Fruit fly (Drosophila melanogaster) whole organism, embryonic: ENCODE measurements around the gene dock.

Source experiments
- Atf3 ChIP-seq: fragments of 200-800 bp; sonication (Bioruptor generic); optimal IDR thresholded peaks from 3 replicates; lab custom pipeline; 2016; ENCODE audit warnings: missing biosample characterization, missing genetic modification characterization
- CG1024 ChIP-seq: fragments of 200-800 bp; sonication (Bioruptor generic); IDR thresholded peaks from 2 replicates; pipeline ENCODE4 v1.3.6; 2022; ENCODE audit warnings: missing biosample characterization, missing genetic modification characterization
- CG10366 ChIP-seq: fragments of 200-800 bp; sonication (Bioruptor generic); IDR thresholded peaks from 2 replicates; pipeline ENCODE4 v1.3.6; 2022; ENCODE audit warnings: missing biosample characterization, missing genetic modification characterization
- CG11398 ChIP-seq: fragments of 200-800 bp; sonication (Bioruptor generic); optimal IDR thresholded peaks from 2 replicates; lab custom pipeline; 2016; ENCODE audit warnings: missing biosample characterization, missing genetic modification characterization
- CG12769 ChIP-seq: fragments of 200-800 bp; sonication (Bioruptor generic); optimal IDR thresholded peaks from 2 replicates; lab custom pipeline; 2019; ENCODE audit warnings: missing biosample characterization, mild to moderate bottlenecking, missing genetic modification characterization, moderate library complexity
- CG13123 ChIP-seq: fragments of 200-800 bp; sonication (Bioruptor generic); optimal IDR thresholded peaks from 2 replicates; lab custom pipeline; 2016; ENCODE audit warnings: missing biosample characterization, missing genetic modification characterization
- CG13775 ChIP-seq: fragments of 200-800 bp; sonication (Bioruptor generic); optimal IDR thresholded peaks from 3 replicates; lab custom pipeline; 2017; ENCODE audit warnings: missing biosample characterization, mild to moderate bottlenecking, missing genetic modification characterization
- CG14014 ChIP-seq: fragments of 200-800 bp; sonication (Bioruptor generic); IDR thresholded peaks from 2 replicates; pipeline ENCODE4 v1.3.6; 2022; ENCODE audit warnings: missing biosample characterization, missing genetic modification characterization
- CG14710 ChIP-seq: fragments of 200-800 bp; sonication (Bioruptor generic); optimal IDR thresholded peaks from 3 replicates; lab custom pipeline; 2019; ENCODE audit warnings: missing biosample characterization, mild to moderate bottlenecking, missing genetic modification characterization, moderate library complexity
- CG16813 ChIP-seq: fragments of 200-800 bp; sonication (Bioruptor generic); IDR thresholded peaks from 3 replicates; pipeline ENCODE4 v1.3.6; 2022; ENCODE audit warnings: missing biosample characterization, missing genetic modification characterization; ENCODE audit not compliant: partially characterized antibody
- CG17328 ChIP-seq: fragments of 200-800 bp; sonication (Bioruptor generic); IDR thresholded peaks from 2 replicates; pipeline ENCODE4 v1.3.6; 2022; ENCODE audit warnings: missing biosample characterization, missing genetic modification characterization
- CG1792 ChIP-seq: fragments of 200-800 bp; sonication (Bioruptor generic); optimal IDR thresholded peaks from 2 replicates; lab custom pipeline; 2016; ENCODE audit warnings: missing biosample characterization, missing genetic modification characterization
- CG1832 ChIP-seq: fragments of 200-800 bp; sonication (Bioruptor generic); optimal IDR thresholded peaks from 2 replicates; lab custom pipeline; 2017; ENCODE audit warnings: missing biosample characterization, mild to moderate bottlenecking, missing genetic modification characterization, inconsistent platforms
- CG2116 ChIP-seq: fragments of 200-800 bp; sonication (Bioruptor generic); optimal IDR thresholded peaks from 3 replicates; lab custom pipeline; 2018; ENCODE audit warnings: missing biosample characterization, mild to moderate bottlenecking, missing genetic modification characterization
- CG32767 ChIP-seq: fragments of 200-800 bp; sonication (Bioruptor generic); IDR thresholded peaks from 2 replicates; pipeline ENCODE4 v1.3.6; 2022; ENCODE audit warnings: missing biosample characterization, missing genetic modification characterization
- CG33213 ChIP-seq: fragments of 200-800 bp; sonication (Bioruptor generic); optimal IDR thresholded peaks from 3 replicates; lab custom pipeline; 2016; ENCODE audit warnings: missing biosample characterization, missing genetic modification characterization
- CG34376 ChIP-seq: fragments of 200-800 bp; sonication (Bioruptor generic); optimal IDR thresholded peaks from 2 replicates; lab custom pipeline; 2018; ENCODE audit warnings: missing biosample characterization, mild to moderate bottlenecking, missing genetic modification characterization
- CG3838 ChIP-seq: fragments of 200-800 bp; sonication (Bioruptor generic); optimal IDR thresholded peaks from 3 replicates; lab custom pipeline; 2016; ENCODE audit warnings: missing biosample characterization, missing genetic modification characterization
- CG6813 ChIP-seq: fragments of 200-800 bp; sonication (Bioruptor generic); optimal IDR thresholded peaks from 2 replicates; lab custom pipeline; 2017; ENCODE audit warnings: missing biosample characterization, missing genetic modification characterization, mild to moderate bottlenecking, moderate library complexity, missing genetic modification reagents
- CG7271 ChIP-seq: fragments of 200-800 bp; sonication (Bioruptor generic); optimal IDR thresholded peaks from 2 replicates; lab custom pipeline; 2018; ENCODE audit warnings: missing biosample characterization, mild to moderate bottlenecking, missing genetic modification characterization, moderate library complexity
- CG8281 ChIP-seq: fragments of 200-800 bp; sonication (Bioruptor generic); optimal IDR thresholded peaks from 2 replicates; lab custom pipeline; 2018; ENCODE audit warnings: missing biosample characterization, mild to moderate bottlenecking, missing genetic modification characterization, moderate library complexity
- CG8944 ChIP-seq: fragments of 200-800 bp; sonication (Bioruptor generic); optimal IDR thresholded peaks from 3 replicates; lab custom pipeline; 2016; ENCODE audit warnings: missing biosample characterization, missing genetic modification characterization
- CG9797 ChIP-seq: fragments of 200-800 bp; sonication (Bioruptor generic); optimal IDR thresholded peaks from 3 replicates; lab custom pipeline; 2018; ENCODE audit warnings: missing biosample characterization, mild to moderate bottlenecking, missing genetic modification characterization
- CG9817 ChIP-seq: fragments of 200-800 bp; sonication (Bioruptor generic); optimal IDR thresholded peaks from 2 replicates; lab custom pipeline; 2018; ENCODE audit warnings: missing biosample characterization, mild to moderate bottlenecking, missing genetic modification characterization, moderate library complexity
- CHES-1-like ChIP-seq: fragments of 200-800 bp; sonication (Bioruptor generic); optimal IDR thresholded peaks from 2 replicates; lab custom pipeline; 2016; ENCODE audit warnings: missing biosample characterization, missing genetic modification characterization
- Camta ChIP-seq: fragments of 200-800 bp; sonication (Bioruptor generic); optimal IDR thresholded peaks from 2 replicates; lab custom pipeline; 2016; ENCODE audit warnings: missing biosample characterization, missing genetic modification characterization
- Dad ChIP-seq: fragments of 200-800 bp; sonication (Bioruptor generic); optimal IDR thresholded peaks from 3 replicates; lab custom pipeline; 2016; ENCODE audit warnings: missing biosample characterization, missing genetic modification characterization
- Dek ChIP-seq: fragments of 200-800 bp; sonication (Bioruptor generic); optimal IDR thresholded peaks from 3 replicates; lab custom pipeline; 2019; ENCODE audit warnings: missing biosample characterization, mild to moderate bottlenecking, missing genetic modification characterization, moderate library complexity
- Dip3 ChIP-seq: fragments of 200-800 bp; sonication (Bioruptor generic); optimal IDR thresholded peaks from 3 replicates; lab custom pipeline; 2016; ENCODE audit warnings: missing biosample characterization, missing genetic modification characterization
- Dll ChIP-seq: fragments of 200-800 bp; sonication (Bioruptor generic); IDR thresholded peaks from 4 replicates; pipeline ENCODE4 v1.3.6; 2022; ENCODE audit warnings: missing biosample characterization, missing genetic modification characterization; ENCODE audit not compliant: partially characterized antibody
- Doc2 ChIP-seq: fragments of 200-800 bp; sonication (Bioruptor generic); IDR thresholded peaks from 2 replicates; pipeline ENCODE4 v1.3.6; 2022; ENCODE audit warnings: missing biosample characterization, missing genetic modification characterization
- E2f2 ChIP-seq: fragments of 200-800 bp; sonication (Bioruptor generic); IDR thresholded peaks from 2 replicates; pipeline ENCODE4 v1.3.6; 2022; ENCODE audit warnings: missing biosample characterization, missing genetic modification characterization
- HmgD ChIP-seq: fragments of 200-800 bp; sonication (Bioruptor generic); optimal IDR thresholded peaks from 3 replicates; lab custom pipeline; 2016; ENCODE audit warnings: missing biosample characterization, missing genetic modification characterization
- PHDP ChIP-seq: fragments of 200-800 bp; sonication (Bioruptor generic); optimal IDR thresholded peaks from 3 replicates; lab custom pipeline; 2018; ENCODE audit warnings: missing biosample characterization, mild to moderate bottlenecking, missing genetic modification characterization, moderate library complexity
- Stat92E ChIP-seq, 3 experiments: fragments of >200 bp in 2 of 3; fragments of 200-800 bp in 1 of 3; sonication (Bioruptor generic) in 1 of 3; optimal IDR thresholded peaks; 2 replicates each; lab custom pipeline; 2017 to 2019; ENCODE audit warnings: missing biosample characterization in 3 of 3, missing genetic modification characterization in 3 of 3, mild to moderate bottlenecking in 1 of 3, moderate library complexity in 1 of 3
- ara ChIP-seq: fragments of 200-800 bp; sonication (Bioruptor generic); IDR thresholded peaks from 2 replicates; pipeline ENCODE4 v1.3.6; 2022; ENCODE audit warnings: missing biosample characterization, missing genetic modification characterization
- bab2 ChIP-seq: fragments of 200-800 bp; sonication (Bioruptor generic); optimal IDR thresholded peaks from 2 replicates; lab custom pipeline; 2016; ENCODE audit warnings: missing biosample characterization, missing genetic modification characterization
- bowl ChIP-seq: fragments of 200-800 bp; sonication (Bioruptor generic); IDR thresholded peaks from 2 replicates; pipeline ENCODE4 v1.3.6; 2022; ENCODE audit warnings: missing biosample characterization, missing genetic modification characterization
- chif ChIP-seq, 2 experiments: fragments of 200-800 bp; sonication (Bioruptor generic); optimal IDR thresholded peaks; 3 replicates each; lab custom pipeline; 2016; ENCODE audit warnings: missing biosample characterization in 2 of 2, missing genetic modification characterization in 2 of 2
- ci ChIP-seq: fragments of 200-800 bp; sonication (Bioruptor generic); IDR thresholded peaks from 3 replicates; pipeline ENCODE4 v1.3.6; 2022; ENCODE audit warnings: missing biosample characterization, missing genetic modification characterization
- da ChIP-seq: fragments of 200-800 bp; sonication (Bioruptor generic); optimal IDR thresholded peaks from 2 replicates; lab custom pipeline; 2016; ENCODE audit warnings: missing biosample characterization, missing genetic modification characterization
- gt ChIP-seq: fragments of 200-800 bp; sonication (Bioruptor generic); IDR thresholded peaks from 2 replicates; pipeline ENCODE4 v1.3.6; 2022; ENCODE audit warnings: missing biosample characterization, missing genetic modification characterization
- hth ChIP-seq: fragments of >200 bp; optimal IDR thresholded peaks from 2 replicates; lab custom pipeline; 2017; ENCODE audit warnings: inconsistent platforms
- lov ChIP-seq, 2 experiments: fragments of 200-800 bp in 1 of 2; fragments of >200 bp in 1 of 2; sonication (Bioruptor generic) in 1 of 2; IDR thresholded peaks in 1 of 2; optimal IDR thresholded peaks in 1 of 2; 2 replicates in 1 of 2; 3 replicates in 1 of 2; pipeline versions ENCODE4 v1.3.6 to Lab custom; 2017 to 2022; ENCODE audit warnings: missing biosample characterization in 1 of 2, missing genetic modification characterization in 1 of 2
- pum ChIP-seq: fragments of 200-800 bp; sonication (Bioruptor generic); optimal IDR thresholded peaks from 2 replicates; lab custom pipeline; 2016; ENCODE audit warnings: missing biosample characterization, missing genetic modification characterization
- schlank ChIP-seq: fragments of 200-800 bp; sonication (Bioruptor generic); optimal IDR thresholded peaks from 2 replicates; lab custom pipeline; 2018; ENCODE audit warnings: missing biosample characterization, mild to moderate bottlenecking, missing genetic modification characterization
- slp2 ChIP-seq: fragments of 200-800 bp; sonication (Bioruptor generic); optimal IDR thresholded peaks from 2 replicates; lab custom pipeline; 2016; ENCODE audit warnings: missing biosample characterization, missing genetic modification characterization
- sqz ChIP-seq: fragments of 200-800 bp; sonication (Bioruptor generic); optimal IDR thresholded peaks from 3 replicates; lab custom pipeline; 2018; ENCODE audit warnings: missing biosample characterization, mild to moderate bottlenecking, missing genetic modification characterization
- usp ChIP-seq: fragments of >200 bp; optimal IDR thresholded peaks from 2 replicates; lab custom pipeline; 2017; ENCODE audit warnings: missing biosample characterization, missing genetic modification characterization
- vnd ChIP-seq: fragments of 200-800 bp; sonication (Bioruptor generic); IDR thresholded peaks from 3 replicates; pipeline ENCODE4 v1.3.6; 2022; ENCODE audit warnings: missing biosample characterization, missing genetic modification characterization; ENCODE audit not compliant: partially characterized antibody
- z ChIP-seq: fragments of 200-800 bp; sonication (Bioruptor generic); IDR thresholded peaks from 3 replicates; pipeline ENCODE4 v1.3.6; 2022; ENCODE audit warnings: missing biosample characterization, missing genetic modification characterization

The dock gene

dm6 chr2L:855052-855547, 29.3 kb downstream of the dock start, which contains the start of gene CG13949 (continued):
- no peak for TF ChIP-seq Doc2
- TF ChIP-seq CG3838, result no peak
- TF ChIP-seq CG1792 (GFP tag; lab: Kevin White, UChicago), result peak; percentile 47
- peak; percentile 64 for TF ChIP-seq CG34376 (GFP tag; lab: Kevin White, UChicago)
- TF ChIP-seq CG10366, result peak; percentile 79
- TF ChIP-seq lov (optimal IDR thresholded peaks at IDR 0.05; lab: Kevin White, UChicago), result no peak
- TF ChIP-seq lov (GFP tag; IDR thresholded peaks at IDR 0.05; lab: Robert Waterston, UW), result no peak
- TF ChIP-seq pum (GFP tag; lab: Kevin White, UChicago), result peak; percentile 41
- TF ChIP-seq CHES-1-like (GFP tag; lab: Kevin White, UChicago), result peak; percentile 33
- 0 out of 4 replicates have a peak, but pooled peaks have one; percentile 40 for TF ChIP-seq Dll (GFP tag; lab: Robert Waterston, UW)
- no peak for TF ChIP-seq CG1024 (GFP tag; lab: Robert Waterston, UW)
- no peak for TF ChIP-seq schlank (tag; lab: Kevin White, UChicago)
- TF ChIP-seq CG32767 (GFP tag; lab: Robert Waterston, UW), result no peak
- no peak for TF ChIP-seq CG1832 (GFP tag; lab: Kevin White, UChicago)
- TF ChIP-seq CG11398 (GFP tag; lab: Kevin White, UChicago), result peak; percentile 54
- peak; percentile 30 for TF ChIP-seq CG6813
- peak; percentile 82 for TF ChIP-seq HmgD (GFP tag; lab: Kevin White, UChicago)
- peak; percentile 54 for TF ChIP-seq CG2116 (GFP tag; lab: Kevin White, UChicago)
- TF ChIP-seq E2f2 (GFP tag; lab: Robert Waterston, UW), result peak; percentile 64
- TF ChIP-seq ci (GFP tag; lab: Robert Waterston, UW), result peak; percentile 61
- TF ChIP-seq CG8281 (tag; lab: Kevin White, UChicago), result no peak
- peak; percentile 15 for TF ChIP-seq Dip3
- TF ChIP-seq slp2 (GFP tag; lab: Kevin White, UChicago), result peak; percentile 46
- TF ChIP-seq CG7271 (tag; lab: Kevin White, UChicago), result no peak
- TF ChIP-seq CG14014 (GFP tag; lab: Robert Waterston, UW), result peak; percentile 79
- no peak for TF ChIP-seq vnd (GFP tag; lab: Robert Waterston, UW)
- TF ChIP-seq z (GFP tag; lab: Robert Waterston, UW), result peak; percentile 60; the same call in 1 of the 3 replicates
- TF ChIP-seq hth (lab: Kevin White, UChicago), result no peak
- no peak for TF ChIP-seq da (GFP tag; lab: Kevin White, UChicago)
- peak; percentile 49; the same call in 1 of the 2 replicates for TF ChIP-seq ara (GFP tag; lab: Robert Waterston, UW)
- TF ChIP-seq Dek (tag; lab: Kevin White, UChicago), result peak; percentile 68
- no peak for TF ChIP-seq CG13123 (GFP tag; lab: Kevin White, UChicago)
- TF ChIP-seq CG14710 (tag; lab: Kevin White, UChicago), result peak; percentile 55
- TF ChIP-seq Camta, result peak; percentile 4
- TF ChIP-seq sqz (GFP tag; lab: Kevin White, UChicago), result no peak
- no peak for TF ChIP-seq usp (GFP tag; lab: Kevin White, UChicago)
- TF ChIP-seq CG12769, result peak; percentile 38
- TF ChIP-seq CG33213 (GFP tag; lab: Kevin White, UChicago), result peak; percentile 71
- no peak for TF ChIP-seq Stat92E (GFP tag; optimal IDR thresholded peaks at IDR 0.05; lab: Kevin White, UChicago)
- TF ChIP-seq CG16813 (GFP tag; lab: Robert Waterston, UW), result peak; percentile 57
- TF ChIP-seq CG8944 (GFP tag; lab: Kevin White, UChicago), result peak; percentile 31
- TF ChIP-seq bowl, result no peak
- peak; percentile 8 for TF ChIP-seq Atf3 (GFP tag; lab: Kevin White, UChicago)
- TF ChIP-seq gt (GFP tag; lab: Robert Waterston, UW), result no peak
- no peak for TF ChIP-seq Dad (GFP tag; lab: Kevin White, UChicago)
- peak; percentile 11 to 66 for TF ChIP-seq chif (GFP tag; optimal IDR thresholded peaks at IDR 0.05; lab: Kevin White, UChicago)
- TF ChIP-seq CG17328 (GFP tag; lab: Robert Waterston, UW), result peak; percentile 73
- peak; percentile 84 for TF ChIP-seq PHDP (tag; lab: Kevin White, UChicago)
- no peak for TF ChIP-seq CG9797 (GFP tag; lab: Kevin White, UChicago)
- TF ChIP-seq CG13775 (GFP tag; lab: Kevin White, UChicago), result peak; percentile 36
- TF ChIP-seq CG9817 (tag; lab: Kevin White, UChicago), result peak; percentile 55
- TF ChIP-seq bab2 (GFP tag; lab: Kevin White, UChicago), result peak; percentile 51
